Fruit fly (Drosophila melanogaster): ENCODE results near the gene CG15914.

dm6 chrX:15812615-15812995, 40.6 kb upstream of the CG15914 start:
- no peak for TF ChIP-seq CTCF (optimal IDR thresholded peaks at IDR 0.05)
- no peak for TF ChIP-seq CG8478 (optimal IDR thresholded peaks at IDR 0.05)

Data from S2 (cell line).